Worm (Caenorhabditis elegans): ENCODE data around the gene F53A2.1.

- TF ChIP-seq lim-7 (GFP tag; IDR thresholded peaks at IDR 0.05) (no peak), hif-1 (tag; optimal IDR thresholded peaks at IDR 0.05) (no peak), lin-15B (tag; optimal IDR thresholded peaks at IDR 0.05) (no peak)
These were observed 14.1 kb downstream of the F53A2.1 start for ce11 chrIII:13310552-13310951.

All from whole organism, L4 larva.